Fruit fly (Drosophila melanogaster) whole organism, wandering third instar larva: Measurements from ENCODE around the gene barc.

ENCODE experiments used
- Abd-B ChIP-seq: fragments of >200 bp; optimal IDR thresholded peaks from 2 replicates; lab custom pipeline; 2017; ENCODE audit warnings: missing biosample characterization, missing genetic modification characterization
- CG9705 ChIP-seq: fragments of 200-800 bp; sonication (Bioruptor generic); optimal IDR thresholded peaks from 2 replicates; lab custom pipeline; 2018; ENCODE audit warnings: missing biosample characterization, mild to moderate bottlenecking, missing genetic modification characterization
- CrebA ChIP-seq: fragments of 200-800 bp; sonication (Bioruptor generic); optimal IDR thresholded peaks from 2 replicates; lab custom pipeline; 2016; ENCODE audit warnings: missing biosample characterization, mild to moderate bottlenecking, missing genetic modification characterization, borderline replicate concordance
- Dfd ChIP-seq: fragments of >200 bp; optimal IDR thresholded peaks from 2 replicates; lab custom pipeline; 2017; ENCODE audit warnings: missing biosample characterization, missing genetic modification characterization
- Dif ChIP-seq: fragments of 200-275, 200-300 bp; sonication (Bioruptor generic); optimal IDR thresholded peaks from 2 replicates; lab custom pipeline; 2018; ENCODE audit warnings: missing biosample characterization, missing genetic modification characterization; ENCODE audit not compliant: partially characterized antibody
- GATAd ChIP-seq: sonication (Bioruptor generic); optimal IDR thresholded peaks from 2 replicates; lab custom pipeline; 2016; ENCODE audit warnings: missing biosample characterization, missing genetic modification characterization
- Hnf4 ChIP-seq: fragments of 200-800 bp; sonication (Bioruptor generic); optimal IDR thresholded peaks from 2 replicates; lab custom pipeline; 2016; ENCODE audit warnings: missing biosample characterization, mild to moderate bottlenecking, missing genetic modification characterization
- Hr83 ChIP-seq: fragments of 200-300 bp; sonication (Bioruptor generic); optimal IDR thresholded peaks from 2 replicates; lab custom pipeline; 2016; ENCODE audit warnings: missing biosample characterization, mild to moderate bottlenecking, missing genetic modification characterization, moderate library complexity; ENCODE audit not compliant: poor library complexity, severe bottlenecking
- Jra ChIP-seq: sonication (Bioruptor generic); optimal IDR thresholded peaks from 2 replicates; lab custom pipeline; 2016; ENCODE audit warnings: missing biosample characterization, missing genetic modification characterization
- Mio ChIP-seq: sonication (Bioruptor generic); optimal IDR thresholded peaks from 2 replicates; lab custom pipeline; 2016; ENCODE audit warnings: missing biosample characterization, missing genetic modification characterization
- N ChIP-seq: fragments of >200 bp; optimal IDR thresholded peaks from 2 replicates; lab custom pipeline; 2018; ENCODE audit warnings: missing biosample characterization, missing external identifiers, missing genetic modification characterization
- OdsH ChIP-seq: fragments of 200-800 bp; sonication (Bioruptor generic); optimal IDR thresholded peaks from 2 replicates; lab custom pipeline; 2016; ENCODE audit warnings: missing biosample characterization, mild to moderate bottlenecking, missing genetic modification characterization
- Rel ChIP-seq, 2 experiments: fragments of 200-800 bp; sonication (Bioruptor generic) in 1 of 2; optimal IDR thresholded peaks; 2 replicates in 1 of 2; 3 replicates in 1 of 2; lab custom pipeline; 2016 to 2019; ENCODE audit warnings: mild to moderate bottlenecking in 2 of 2, missing biosample characterization in 2 of 2, missing genetic modification characterization in 2 of 2, moderate library complexity in 1 of 2
- Sp1 ChIP-seq: fragments of 200-800 bp; sonication (Bioruptor generic); optimal IDR thresholded peaks from 3 replicates; lab custom pipeline; 2019; ENCODE audit warnings: missing biosample characterization, mild to moderate bottlenecking, missing genetic modification characterization, moderate library complexity
- Vsx2 ChIP-seq: fragments of 200-300, 225-300 bp; sonication (Bioruptor generic); optimal IDR thresholded peaks from 2 replicates; lab custom pipeline; 2018; ENCODE audit warnings: missing biosample characterization, missing genetic modification characterization; ENCODE audit not compliant: partially characterized antibody
- br ChIP-seq: fragments of 200-800 bp; sonication (Bioruptor generic); optimal IDR thresholded peaks from 2 replicates; lab custom pipeline; 2016; ENCODE audit warnings: missing biosample characterization, missing genetic modification characterization
- brk ChIP-seq: fragments of 200-800 bp; sonication (Bioruptor generic); optimal IDR thresholded peaks from 2 replicates; lab custom pipeline; 2016; ENCODE audit warnings: missing biosample characterization, mild to moderate bottlenecking, missing genetic modification characterization
- dmrt93B ChIP-seq: fragments of 200-800 bp; sonication (Bioruptor generic); optimal IDR thresholded peaks from 2 replicates; lab custom pipeline; 2018; ENCODE audit warnings: missing biosample characterization, mild to moderate bottlenecking, missing genetic modification characterization
- dsf ChIP-seq: sonication (Bioruptor generic); optimal IDR thresholded peaks from 2 replicates; lab custom pipeline; 2016; ENCODE audit warnings: missing biosample characterization, missing genetic modification characterization, borderline replicate concordance
- ey ChIP-seq: fragments of 200-800 bp; sonication (Bioruptor generic); optimal IDR thresholded peaks from 2 replicates; lab custom pipeline; 2016; ENCODE audit warnings: missing biosample characterization, missing genetic modification characterization
- foxo ChIP-seq, 2 experiments: fragments of 200-800 bp; sonication (Bioruptor generic); optimal IDR thresholded peaks; 2 replicates in 1 of 2; 3 replicates in 1 of 2; lab custom pipeline; 2016 to 2017; ENCODE audit warnings: missing biosample characterization in 2 of 2, missing genetic modification characterization in 2 of 2
- fru ChIP-seq: fragments of 200-800 bp; sonication (Bioruptor generic); optimal IDR thresholded peaks from 3 replicates; lab custom pipeline; 2016; ENCODE audit warnings: missing biosample characterization, mild to moderate bottlenecking, missing genetic modification characterization
- jim ChIP-seq: fragments of 175-275, 200-325 bp; sonication (Bioruptor generic); optimal IDR thresholded peaks from 2 replicates; lab custom pipeline; 2016; ENCODE audit warnings: missing biosample characterization, mild to moderate bottlenecking, missing genetic modification characterization
- lola ChIP-seq: fragments of >200 bp; optimal IDR thresholded peaks from 2 replicates; lab custom pipeline; 2017; ENCODE audit warnings: missing biosample characterization, missing genetic modification characterization
- pan ChIP-seq: fragments of >200 bp; optimal IDR thresholded peaks from 2 replicates; lab custom pipeline; 2017
- psq ChIP-seq: fragments of 200-800 bp; sonication (Bioruptor generic); optimal IDR thresholded peaks from 3 replicates; lab custom pipeline; 2017; ENCODE audit warnings: missing biosample characterization, mild to moderate bottlenecking, missing genetic modification characterization, moderate library complexity
- rgr ChIP-seq: fragments of 200-800 bp; sonication (Bioruptor generic); optimal IDR thresholded peaks from 3 replicates; lab custom pipeline; 2016; ENCODE audit warnings: missing biosample characterization, mild to moderate bottlenecking, missing genetic modification characterization
- sage ChIP-seq: fragments of 200-800 bp; sonication (Bioruptor generic); optimal IDR thresholded peaks from 2 replicates; lab custom pipeline; 2016; ENCODE audit warnings: missing biosample characterization, mild to moderate bottlenecking, missing genetic modification characterization
- sv ChIP-seq: fragments of 200-800 bp; sonication (Bioruptor generic); optimal IDR thresholded peaks from 3 replicates; lab custom pipeline; 2016; ENCODE audit warnings: missing biosample characterization, missing genetic modification characterization
- usp ChIP-seq: fragments of >200 bp; optimal IDR thresholded peaks from 2 replicates; lab custom pipeline; 2017; ENCODE audit warnings: missing biosample characterization, missing genetic modification characterization
- woc ChIP-seq: sonication (Bioruptor generic); optimal IDR thresholded peaks from 2 replicates; lab custom pipeline; 2016; ENCODE audit warnings: missing biosample characterization, mild to moderate bottlenecking, missing genetic modification characterization

Gene barc

DNA sequence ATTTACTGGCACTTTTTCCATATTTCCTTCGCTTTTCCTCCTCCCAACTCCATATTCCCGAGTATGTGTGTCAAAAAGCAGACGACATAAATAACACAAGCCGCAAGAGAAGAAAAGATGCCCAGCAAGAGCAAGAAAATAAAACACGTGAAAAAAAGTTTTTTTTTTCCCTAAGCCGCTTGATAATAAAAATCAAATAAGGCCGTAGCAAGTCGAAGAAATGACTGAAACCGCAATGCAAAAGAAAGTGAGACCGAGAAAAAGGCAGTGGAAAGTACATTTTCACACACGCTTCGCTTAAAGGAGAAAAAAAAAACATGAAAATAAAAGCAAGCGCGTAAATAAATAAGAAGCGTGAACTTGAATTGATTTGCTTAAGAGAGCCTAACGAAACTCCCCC, 30.4 kb downstream of the barc start:
- TF ChIP-seq ey (GFP tag; lab: Kevin White, UChicago) = no peak
- no peak for TF ChIP-seq Hnf4 (GFP tag; lab: Kevin White, UChicago)
- no peak for TF ChIP-seq Rel (GFP tag; optimal IDR thresholded peaks at IDR 0.05; lab: Kevin White, UChicago)
- TF ChIP-seq Rel (tag; optimal IDR thresholded peaks at IDR 0.05; lab: Kevin White, UChicago) = no peak
- no peak for TF ChIP-seq usp (GFP tag; lab: Kevin White, UChicago)
- TF ChIP-seq jim (GFP tag; lab: Kevin White, UChicago) = no peak
- no peak for TF ChIP-seq Sp1 (GFP tag; lab: Kevin White, UChicago)
- no peak for TF ChIP-seq foxo (GFP tag; optimal IDR thresholded peaks at IDR 0.05; lab: Kevin White, UChicago)
- TF ChIP-seq sage (GFP tag; lab: Kevin White, UChicago) = no peak
- TF ChIP-seq Hr83 = no peak
- no peak for TF ChIP-seq CG9705 (GFP tag; lab: Kevin White, UChicago)
- no peak for TF ChIP-seq N (GFP tag; lab: Kevin White, UChicago)
- no peak for TF ChIP-seq brk (GFP tag; lab: Kevin White, UChicago)
- no peak for TF ChIP-seq Dif (GFP tag; lab: Kevin White, UChicago)
- TF ChIP-seq dmrt93B (GFP tag; lab: Kevin White, UChicago) = no peak

dm6 chr3L:21400206-21400605, 32.7 kb downstream of the barc start:
- no peak for TF ChIP-seq woc (GFP tag; lab: Kevin White, UChicago)
- no peak for TF ChIP-seq lola (GFP tag; lab: Kevin White, UChicago)
- no peak for TF ChIP-seq Vsx2
- no peak for TF ChIP-seq ey (GFP tag; lab: Kevin White, UChicago)
- no peak for TF ChIP-seq Hnf4 (GFP tag; lab: Kevin White, UChicago)
- no peak for TF ChIP-seq psq (GFP tag; lab: Kevin White, UChicago)
- TF ChIP-seq dsf (GFP tag; lab: Kevin White, UChicago) = no peak

DNA sequence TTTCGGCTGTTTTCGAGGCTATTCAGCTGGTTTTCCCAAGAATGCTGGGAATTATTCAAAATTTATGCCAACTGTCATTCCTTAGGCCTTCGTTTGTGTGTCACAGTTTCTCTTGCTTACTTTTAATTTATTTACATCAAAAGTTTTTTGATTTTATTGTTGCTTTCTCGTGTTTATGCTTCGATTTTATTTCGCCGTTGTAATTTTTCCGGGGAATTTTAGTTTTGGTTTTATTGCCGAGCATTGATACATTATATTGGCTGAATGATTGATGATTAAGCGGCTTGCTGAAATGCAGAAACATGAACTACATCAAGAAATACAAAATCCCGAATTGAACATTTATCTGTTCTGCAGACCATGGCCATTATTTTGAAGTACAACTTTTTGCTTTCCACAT, 34.8 kb downstream of the barc start:
- TF ChIP-seq Jra (GFP tag; lab: Kevin White, UChicago) (no peak), brk (GFP tag; lab: Kevin White, UChicago) (no peak), Abd-B (GFP tag; lab: Kevin White, UChicago) (no peak), N (GFP tag; lab: Kevin White, UChicago) (no peak), dmrt93B (GFP tag; lab: Kevin White, UChicago) (no peak), Dif (GFP tag; lab: Kevin White, UChicago) (no peak), Hr83 (no peak), Vsx2 (no peak), Mio (GFP tag; lab: Kevin White, UChicago) (no peak), br (GFP tag; lab: Kevin White, UChicago) (no peak), OdsH (GFP tag; lab: Kevin White, UChicago) (no peak), pan (lab: Kevin White, UChicago) (no peak)

DNA sequence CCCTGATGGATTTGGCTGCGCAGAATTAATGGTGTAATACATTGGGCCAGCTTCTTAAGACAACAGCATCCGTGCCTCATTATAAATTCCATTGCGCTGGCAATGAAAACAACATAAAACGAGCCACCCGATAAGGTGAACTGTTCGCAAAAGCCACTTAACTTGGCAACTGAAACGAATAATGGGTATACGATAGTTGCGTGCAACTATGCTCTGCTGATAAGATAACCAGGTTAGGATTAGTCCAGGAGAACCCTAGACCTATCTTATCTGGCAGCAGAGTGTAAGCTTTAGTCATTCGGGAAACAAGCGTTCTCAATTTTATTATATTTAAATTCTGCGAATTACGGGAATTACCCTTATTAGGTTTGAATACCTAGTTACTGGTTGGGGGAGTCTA, 42.5 kb downstream of the barc start:
- TF ChIP-seq Dfd (no peak), pan (lab: Kevin White, UChicago) (no peak), N (GFP tag; lab: Kevin White, UChicago) (no peak), Dif (GFP tag; lab: Kevin White, UChicago) (no peak), Hnf4 (GFP tag; lab: Kevin White, UChicago) (no peak), sv (GFP tag; lab: Kevin White, UChicago) (no peak), brk (GFP tag; lab: Kevin White, UChicago) (no peak), GATAd (GFP tag; lab: Kevin White, UChicago) (no peak), br (GFP tag; lab: Kevin White, UChicago) (no peak), rgr (GFP tag; lab: Kevin White, UChicago) (no peak), foxo (GFP tag; optimal IDR thresholded peaks at IDR 0.05; lab: Kevin White, UChicago) (no peak)

DNA sequence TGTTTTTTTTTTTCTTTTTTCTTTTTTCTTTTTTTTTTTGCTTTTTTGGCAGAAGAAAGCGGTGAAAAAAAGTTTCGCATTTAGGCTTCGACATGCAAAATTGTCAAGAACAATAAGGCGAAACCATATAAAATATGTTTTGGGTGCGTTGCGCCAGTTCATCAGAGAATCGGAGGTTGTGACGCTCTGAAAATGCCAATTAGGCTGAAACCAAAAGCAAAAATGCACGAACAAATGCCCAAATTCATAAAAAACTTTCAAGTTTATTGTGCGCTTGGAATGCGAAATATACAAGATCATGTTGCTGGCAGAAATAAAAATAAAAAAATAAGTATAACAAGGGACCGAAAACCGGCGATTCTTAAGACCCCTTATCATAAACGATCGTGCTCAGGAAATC, 43.2 kb downstream of the barc start:
- no peak for TF ChIP-seq pan (lab: Kevin White, UChicago)
- peak; percentile 9 for TF ChIP-seq fru
- TF ChIP-seq psq (GFP tag; lab: Kevin White, UChicago) = peak; percentile 20
- TF ChIP-seq CrebA (GFP tag; lab: Kevin White, UChicago) = peak; percentile 39
- TF ChIP-seq sv (GFP tag; lab: Kevin White, UChicago) = no peak
- TF ChIP-seq dmrt93B (GFP tag; lab: Kevin White, UChicago) = no peak
- no peak for TF ChIP-seq OdsH (GFP tag; lab: Kevin White, UChicago)
- TF ChIP-seq jim (GFP tag; lab: Kevin White, UChicago) = peak; percentile 17
